Fruit fly (Drosophila melanogaster): ENCODE data around the gene CG12535.

Gene CG12535

dm6 chrX:3366884-3367669 lies 81.7 kb downstream of the CG12535 start (continued):
- TF ChIP-seq zen (tag; optimal IDR thresholded peaks at IDR 0.05) (peak; percentile 23), bab2 (GFP tag; optimal IDR thresholded peaks at IDR 0.05) (peak; percentile 32), CG13624 (GFP tag; optimal IDR thresholded peaks at IDR 0.05) (no peak), CG15073 (GFP tag; optimal IDR thresholded peaks at IDR 0.05) (no peak), sob (GFP tag; IDR thresholded peaks at IDR 0.05) (no peak), phol (tag; optimal IDR thresholded peaks at IDR 0.05) (peak; percentile 70), CG15514 (GFP tag; optimal IDR thresholded peaks at IDR 0.05) (no peak), lola (GFP tag; optimal IDR thresholded peaks at IDR 0.05) (peak in 1 of 3 experiments; percentile 81), Bdp1 (GFP tag; optimal IDR thresholded peaks at IDR 0.05) (peak; percentile 17), lab (GFP tag; optimal IDR thresholded peaks at IDR 0.05) (no peak), sqz (GFP tag; optimal IDR thresholded peaks at IDR 0.05) (peak; percentile 65), Hr78 (GFP tag; optimal IDR thresholded peaks at IDR 0.05) (peak in 1 of 2 experiments; percentile 65), sna (GFP tag; IDR thresholded peaks at IDR 0.05; ENCODE audit: partially characterized antibody) (no peak), dimm (GFP tag; IDR thresholded peaks at IDR 0.05) (no peak), tap (tag; optimal IDR thresholded peaks at IDR 0.05) (no peak), Trl (optimal IDR thresholded peaks at IDR 0.05) (no peak), Trl (GFP tag; optimal IDR thresholded peaks at IDR 0.05) (peak; percentile 32), schlank (tag; optimal IDR thresholded peaks at IDR 0.05) (no peak), lilli (GFP tag; optimal IDR thresholded peaks at IDR 0.05) (peak; percentile 18), ro (GFP tag; IDR thresholded peaks at IDR 0.05) (no peak; the same call in 1 of the 2 replicates), CG10654 (GFP tag; optimal IDR thresholded peaks at IDR 0.05) (peak; percentile 1), btn (GFP tag; optimal IDR thresholded peaks at IDR 0.05) (peak; percentile 43), Dll (GFP tag; IDR thresholded peaks at IDR 0.05; ENCODE audit: partially characterized antibody) (no peak), CG11085 (GFP tag; IDR thresholded peaks at IDR 0.05) (no peak), eyg (GFP tag; optimal IDR thresholded peaks at IDR 0.05) (no peak), CG10321 (GFP tag; IDR thresholded peaks at IDR 0.05) (peak; percentile 69), Ptx1 (GFP tag; IDR thresholded peaks at IDR 0.05) (no peak), CG14014 (GFP tag; IDR thresholded peaks at IDR 0.05) (no peak), grau (tag; optimal IDR thresholded peaks at IDR 0.05) (peak; percentile 5), CG6791 (GFP tag; IDR thresholded peaks at IDR 0.05; ENCODE audit: partially characterized antibody) (peak; percentile 22; the same call in 1 of the 3 replicates), twi (tag; optimal IDR thresholded peaks at IDR 0.05) (peak; percentile 71), E2f1 (GFP tag; IDR thresholded peaks at IDR 0.05) (no peak), CG10979 (tag; optimal IDR thresholded peaks at IDR 0.05) (peak; percentile 77), YL-1 (GFP tag; optimal IDR thresholded peaks at IDR 0.05) (no peak), HmgZ (tag; optimal IDR thresholded peaks at IDR 0.05) (no peak), CHES-1-like (GFP tag; optimal IDR thresholded peaks at IDR 0.05) (peak; percentile 41), CG8089 (GFP tag; optimal IDR thresholded peaks at IDR 0.05) (peak; percentile 16), Spps (tag; optimal IDR thresholded peaks at IDR 0.05) (peak; percentile 56), CG10462 (GFP tag; optimal IDR thresholded peaks at IDR 0.05) (peak; percentile 18), CG15269 (tag; optimal IDR thresholded peaks at IDR 0.05) (no peak), CG3726 (GFP tag; IDR thresholded peaks at IDR 0.05) (no peak), bsh (GFP tag; optimal IDR thresholded peaks at IDR 0.05) (peak in 1 of 2 experiments; percentile 65), CG15601 (tag; optimal IDR thresholded peaks at IDR 0.05) (peak; percentile 31), zfh1 (GFP tag; IDR thresholded peaks at IDR 0.05) (peak; percentile 56; the same call in 1 of the 3 replicates), CG6175 (GFP tag; IDR thresholded peaks at IDR 0.05) (no peak), gsb-n (tag; optimal IDR thresholded peaks at IDR 0.05) (peak; percentile 30), Taf1 (GFP tag; IDR thresholded peaks at IDR 0.05) (no peak)
